Worm (Caenorhabditis elegans) whole organism, young adult: ENCODE data around the gene Y69H2.7.

ENCODE experiments used
- B0019.2 ChIP-seq: fragments of 200-800 bp; sonication (Bioruptor generic); conservative IDR thresholded peaks from 2 replicates; pipeline ENCODE4 v1.3.6; 2022; ENCODE audit warnings: missing genetic modification reagents, missing genetic modification characterization, missing compliant biosample characterization
- Y53F4B.3 ChIP-seq: fragments of 200-800 bp; sonication (Bioruptor generic); IDR thresholded peaks from 2 replicates; pipeline ENCODE4 v1.3.6; 2022; ENCODE audit warnings: missing genetic modification reagents, missing genetic modification characterization, missing compliant biosample characterization
- nfya-1 ChIP-seq: sonication (generic microtip); optimal IDR thresholded peaks from 2 replicates; lab custom pipeline; 2017; ENCODE audit warnings: antibody characterized with exemption, missing compliant biosample characterization, missing genetic modification characterization, borderline replicate concordance; ENCODE audit not compliant: insufficient read depth
- somi-1 ChIP-seq: fragments of 200-800 bp; sonication (Bioruptor generic); optimal IDR thresholded peaks from 2 replicates; lab custom pipeline; 2018; ENCODE audit warnings: mild to moderate bottlenecking, missing genetic modification characterization, missing compliant biosample characterization
- unc-130 ChIP-seq: sonication (generic microtip); optimal IDR thresholded peaks from 2 replicates; lab custom pipeline; 2016; ENCODE audit warnings: missing genetic modification reagents, missing genetic modification characterization, missing compliant biosample characterization

- TF ChIP-seq unc-130 = no peak
- TF ChIP-seq B0019.2 = no peak
- TF ChIP-seq nfya-1 (tag; lab: Kevin White, UChicago) = no peak
- TF ChIP-seq somi-1 (GFP tag; lab: Kevin White, UChicago) = no peak
- no peak for TF ChIP-seq Y53F4B.3 (GFP tag; lab: Robert Waterston, UW)
Observed at ce11 chrV:18662333-18662732, 27.5 kb upstream of the Y69H2.7 start.
